Fruit fly (Drosophila melanogaster): ENCODE results near the gene ClC-a.

The ClC-a gene

dm6 chr3R:11773325-11773998 is 39.5 kb downstream of the ClC-a start:
- no peak for TF ChIP-seq HLH106 (tag; optimal IDR thresholded peaks at IDR 0.05)
- peak; percentile 37 to 56 for TF ChIP-seq dl (GFP tag; optimal IDR thresholded peaks at IDR 0.05; ENCODE audit: insufficient read depth in 1 of 2, partially characterized antibody in 2 of 2)
- peak; percentile 9 for TF ChIP-seq Vsx2 (GFP tag; optimal IDR thresholded peaks at IDR 0.05; ENCODE audit: partially characterized antibody)
- TF ChIP-seq Dif (GFP tag; optimal IDR thresholded peaks at IDR 0.05; ENCODE audit: partially characterized antibody), result peak; percentile 5

dm6 chr3R:11772181-11772827 is 40.7 kb downstream of the ClC-a start:
- no peak for TF ChIP-seq dmrt93B (GFP tag; optimal IDR thresholded peaks at IDR 0.05)
- no peak for TF ChIP-seq pan (optimal IDR thresholded peaks at IDR 0.05)
- no peak for TF ChIP-seq CrebA (GFP tag; optimal IDR thresholded peaks at IDR 0.05; ENCODE audit: borderline replicate concordance)
- no peak for TF ChIP-seq Vsx2 (GFP tag; optimal IDR thresholded peaks at IDR 0.05; ENCODE audit: partially characterized antibody)
- TF ChIP-seq CG9705 (GFP tag; optimal IDR thresholded peaks at IDR 0.05), result no peak
- TF ChIP-seq Sp1 (GFP tag; optimal IDR thresholded peaks at IDR 0.05), result no peak
- no peak for TF ChIP-seq usp (GFP tag; optimal IDR thresholded peaks at IDR 0.05)
- TF ChIP-seq N (GFP tag; optimal IDR thresholded peaks at IDR 0.05), result no peak
- TF ChIP-seq lola (GFP tag; optimal IDR thresholded peaks at IDR 0.05), result no peak
- no peak for TF ChIP-seq br (GFP tag; optimal IDR thresholded peaks at IDR 0.05)
- TF ChIP-seq Jra (GFP tag; optimal IDR thresholded peaks at IDR 0.05), result no peak
- TF ChIP-seq sv (GFP tag; optimal IDR thresholded peaks at IDR 0.05), result no peak
- no peak for TF ChIP-seq foxo (GFP tag; optimal IDR thresholded peaks at IDR 0.05)
- TF ChIP-seq brk (GFP tag; optimal IDR thresholded peaks at IDR 0.05), result no peak

dm6 chr3R:11771492-11771891 is 41.5 kb downstream of the ClC-a start:
- TF ChIP-seq Vsx2 (GFP tag; optimal IDR thresholded peaks at IDR 0.05; ENCODE audit: partially characterized antibody) (no peak), Dfd (GFP tag; optimal IDR thresholded peaks at IDR 0.05) (no peak), Hr78 (GFP tag; optimal IDR thresholded peaks at IDR 0.05) (no peak), usp (GFP tag; optimal IDR thresholded peaks at IDR 0.05) (no peak), fru (GFP tag; optimal IDR thresholded peaks at IDR 0.05) (no peak), Abd-B (GFP tag; optimal IDR thresholded peaks at IDR 0.05) (no peak), dsf (GFP tag; optimal IDR thresholded peaks at IDR 0.05; ENCODE audit: borderline replicate concordance) (no peak), GATAd (GFP tag; optimal IDR thresholded peaks at IDR 0.05) (no peak), ey (GFP tag; optimal IDR thresholded peaks at IDR 0.05) (no peak), pan (optimal IDR thresholded peaks at IDR 0.05) (no peak), brk (GFP tag; optimal IDR thresholded peaks at IDR 0.05) (no peak), jim (GFP tag; optimal IDR thresholded peaks at IDR 0.05) (no peak)

dm6 chr3R:11770733-11771132 is 42.3 kb downstream of the ClC-a start:
- TF ChIP-seq Dif (GFP tag; optimal IDR thresholded peaks at IDR 0.05; ENCODE audit: partially characterized antibody), result no peak
- no peak for TF ChIP-seq tai (GFP tag; optimal IDR thresholded peaks at IDR 0.05)

- TF ChIP-seq psq (GFP tag; optimal IDR thresholded peaks at IDR 0.05) (peak; percentile 13), OdsH (GFP tag; optimal IDR thresholded peaks at IDR 0.05) (peak; percentile 40), Myc (optimal IDR thresholded peaks at IDR 0.05) (peak; percentile 14), fru (GFP tag; optimal IDR thresholded peaks at IDR 0.05) (peak; percentile 57), CG9705 (GFP tag; optimal IDR thresholded peaks at IDR 0.05) (peak; percentile 48), Jra (GFP tag; optimal IDR thresholded peaks at IDR 0.05) (peak; percentile 46), ey (GFP tag; optimal IDR thresholded peaks at IDR 0.05) (no peak), Dif (GFP tag; optimal IDR thresholded peaks at IDR 0.05; ENCODE audit: partially characterized antibody) (peak; percentile 72), br (GFP tag; optimal IDR thresholded peaks at IDR 0.05) (peak; percentile 58), Sp1 (GFP tag; optimal IDR thresholded peaks at IDR 0.05) (peak; percentile 84), Mio (GFP tag; optimal IDR thresholded peaks at IDR 0.05) (no peak), HLH106 (tag; optimal IDR thresholded peaks at IDR 0.05) (peak; percentile 45), GATAd (GFP tag; optimal IDR thresholded peaks at IDR 0.05) (no peak), Hr83 (GFP tag; optimal IDR thresholded peaks at IDR 0.05; ENCODE audit: poor library complexity, severe bottlenecking) (peak; percentile 53), h (GFP tag; optimal IDR thresholded peaks at IDR 0.05) (peak; percentile 58), dmrt93B (GFP tag; optimal IDR thresholded peaks at IDR 0.05) (peak; percentile 23), sage (GFP tag; optimal IDR thresholded peaks at IDR 0.05) (peak; percentile 69), jim (GFP tag; optimal IDR thresholded peaks at IDR 0.05) (peak; percentile 38), Rel (GFP tag; optimal IDR thresholded peaks at IDR 0.05) (no peak), Rel (tag; optimal IDR thresholded peaks at IDR 0.05) (peak; percentile 65), brk (GFP tag; optimal IDR thresholded peaks at IDR 0.05) (peak; percentile 70), Hr78 (GFP tag; optimal IDR thresholded peaks at IDR 0.05) (no peak), rgr (GFP tag; optimal IDR thresholded peaks at IDR 0.05) (peak; percentile 50), foxo (GFP tag; optimal IDR thresholded peaks at IDR 0.05) (peak in 1 of 2 experiments; percentile 52), dl (GFP tag; optimal IDR thresholded peaks at IDR 0.05; ENCODE audit: insufficient read depth in 1 of 2, partially characterized antibody in 2 of 2) (no peak)
Measured at dm6 chr3R:11764279-11764880, 48.6 kb downstream of the ClC-a start, which contains the start of gene Lk6. Gene Lk6 (minus strand): TSS chr3R:11764457.

Data from whole organism, wandering third instar larva.